Worm (Caenorhabditis elegans) whole organism, L4/young adult: ENCODE data around the gene ets-6.

Source experiments
- W03F9.2 ChIP-seq: fragments of 150-350 bp; optimal IDR thresholded peaks from 2 replicates; lab custom pipeline; 2014; ENCODE audit warnings: missing biosample characterization, missing genetic modification characterization
- dao-5 ChIP-seq: sonication (generic microtip); optimal IDR thresholded peaks from 2 replicates; lab custom pipeline; 2016; ENCODE audit warnings: missing genotype, missing genetic modification characterization, moderate library complexity, missing compliant biosample characterization
- him-1 ChIP-seq: sonication (generic microtip); optimal IDR thresholded peaks from 2 replicates; lab custom pipeline; 2016; ENCODE audit warnings: missing genotype, missing genetic modification reagents, missing genetic modification characterization, missing compliant biosample characterization

- TF ChIP-seq him-1 (tag; lab: Kevin White, UChicago) (no peak), W03F9.2 (tag; lab: Kevin White, UChicago) (no peak), dao-5 (tag; lab: Kevin White, UChicago) (no peak)
Observed at ce11 chrV:7529840-7530239, 50.5 kb downstream of the ets-6 start, which contains the start of gene swt-2.
